Worm (Caenorhabditis elegans) whole organism, L3 larva: ENCODE data around the gene ceh-23.

Experiments used
- lin-39 ChIP-seq: fragments of 150-350 bp; optimal IDR thresholded peaks from 2 replicates; lab custom pipeline; 2018; ENCODE audit warnings: missing biosample characterization, missing genetic modification reagents, missing genetic modification characterization
- zag-1 ChIP-seq: fragments of 150-350 bp; optimal IDR thresholded peaks from 2 replicates; lab custom pipeline; 2014; ENCODE audit warnings: missing biosample characterization, missing genetic modification characterization

DNA sequence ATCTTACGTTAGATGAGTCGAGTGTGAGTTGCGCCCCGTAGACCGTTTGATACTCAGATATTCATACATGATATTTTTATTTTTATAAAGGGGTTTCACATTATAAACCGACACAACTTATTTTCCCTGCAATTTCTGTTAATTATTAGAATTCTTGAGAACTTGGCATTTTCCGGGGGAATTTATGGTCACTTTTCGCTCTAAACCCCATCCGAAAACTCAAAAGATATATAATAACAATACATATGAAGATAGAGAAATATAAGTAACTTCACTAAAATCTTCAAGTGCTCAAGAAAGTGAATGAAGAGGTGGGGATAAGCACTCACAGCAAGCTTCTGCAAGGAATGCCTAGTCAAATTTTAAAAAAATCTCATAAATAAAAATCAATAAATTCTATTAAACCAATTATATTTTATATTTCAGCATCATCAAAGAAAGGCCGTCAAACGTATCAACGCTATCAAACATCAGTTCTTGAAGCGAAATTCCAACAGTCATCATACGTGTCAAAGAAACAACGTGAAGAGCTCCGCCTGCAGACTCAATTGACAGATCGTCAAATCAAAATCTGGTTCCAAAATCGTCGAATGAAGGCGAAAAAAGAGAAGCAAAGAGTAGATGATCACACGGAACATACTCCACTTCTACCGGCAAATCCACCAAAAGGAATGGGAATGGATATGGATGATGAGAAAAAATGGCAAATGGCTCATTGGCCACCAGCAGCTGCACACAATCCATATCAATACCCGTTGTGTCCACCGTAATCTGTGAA lies 23.6 kb upstream of the ceh-23 start:
- TF ChIP-seq zag-1 (tag; lab: Kevin White, UChicago), result no peak
- no peak for TF ChIP-seq lin-39 (tag; lab: Kevin White, UChicago)
